Fruit fly (Drosophila melanogaster) whole organism, pupa: ENCODE measurements around the gene CG32641.

ENCODE experiments used
- CG10348 ChIP-seq: fragments of 200-800 bp; sonication (Bioruptor generic); IDR thresholded peaks from 2 replicates; pipeline ENCODE4 v1.3.6; 2022; ENCODE audit warnings: missing biosample characterization, missing genetic modification characterization
- CG12605 ChIP-seq: fragments of 200-800 bp; sonication (Bioruptor generic); IDR thresholded peaks from 2 replicates; pipeline ENCODE4 v1.3.6; 2022; ENCODE audit warnings: missing biosample characterization, missing genetic modification characterization
- CG13204 ChIP-seq: fragments of 200-800 bp; sonication (Bioruptor generic); optimal IDR thresholded peaks from 2 replicates; lab custom pipeline; 2018; ENCODE audit warnings: missing biosample characterization, mild to moderate bottlenecking, missing genetic modification characterization, moderate library complexity
- CG14655 ChIP-seq: fragments of 200-800 bp; sonication (Bioruptor generic); optimal IDR thresholded peaks from 3 replicates; lab custom pipeline; 2017; ENCODE audit warnings: mild to moderate bottlenecking, missing biosample characterization, missing genetic modification reagents, missing genetic modification characterization
- CG15710 ChIP-seq: fragments of 200-800 bp; sonication (Bioruptor generic); optimal IDR thresholded peaks from 2 replicates; lab custom pipeline; 2018; ENCODE audit warnings: missing biosample characterization, mild to moderate bottlenecking, missing genetic modification characterization, moderate library complexity
- CG17806 ChIP-seq: fragments of 200-800 bp; sonication (Bioruptor generic); optimal IDR thresholded peaks from 2 replicates; lab custom pipeline; 2018; ENCODE audit warnings: missing biosample characterization, mild to moderate bottlenecking, missing genetic modification characterization, moderate library complexity
- CG32121 ChIP-seq: fragments of 200-800 bp; sonication (Bioruptor generic); IDR thresholded peaks from 2 replicates; pipeline ENCODE4 v1.3.6; 2022; ENCODE audit warnings: missing biosample characterization, missing genetic modification characterization
- CG34367 ChIP-seq: fragments of 200-800 bp; sonication (Bioruptor generic); optimal IDR thresholded peaks from 2 replicates; lab custom pipeline; 2018; ENCODE audit warnings: missing biosample characterization, mild to moderate bottlenecking, missing genetic modification characterization
- CG4496 ChIP-seq: fragments of 200-800 bp; sonication (Bioruptor generic); IDR thresholded peaks from 3 replicates; pipeline ENCODE4 v1.3.6; 2022; ENCODE audit warnings: missing biosample characterization, missing genetic modification characterization
- CG8159 ChIP-seq: fragments of 200-800 bp; sonication (Bioruptor generic); optimal IDR thresholded peaks from 3 replicates; lab custom pipeline; 2018; ENCODE audit warnings: missing biosample characterization, mild to moderate bottlenecking, missing genetic modification characterization, moderate library complexity
- CG8301 ChIP-seq: fragments of 200-800 bp; sonication (Bioruptor generic); optimal IDR thresholded peaks from 2 replicates; lab custom pipeline; 2018; ENCODE audit warnings: missing biosample characterization, mild to moderate bottlenecking, missing genetic modification characterization
- CG9948 ChIP-seq: fragments of 200-800 bp; sonication (Bioruptor generic); optimal IDR thresholded peaks from 2 replicates; lab custom pipeline; 2018; ENCODE audit warnings: missing biosample characterization, mild to moderate bottlenecking, missing genetic modification characterization, moderate library complexity
- D1 ChIP-seq: fragments of 200-800 bp; sonication (Bioruptor generic); optimal IDR thresholded peaks from 2 replicates; lab custom pipeline; 2018; ENCODE audit warnings: missing biosample characterization, mild to moderate bottlenecking, missing genetic modification characterization, moderate library complexity
- EcR ChIP-seq: fragments of 200-800 bp; sonication (Bioruptor generic); optimal IDR thresholded peaks from 3 replicates; lab custom pipeline; 2019; ENCODE audit warnings: missing biosample characterization, missing genetic modification characterization, mild to moderate bottlenecking, moderate library complexity, missing genetic modification reagents
- Ets98B ChIP-seq: fragments of 200-800 bp; sonication (Bioruptor generic); IDR thresholded peaks from 2 replicates; pipeline ENCODE4 v1.3.6; 2022; ENCODE audit warnings: missing biosample characterization, missing genetic modification characterization
- Pif1A ChIP-seq: fragments of 200-800 bp; sonication (Bioruptor generic); optimal IDR thresholded peaks from 3 replicates; lab custom pipeline; 2016; ENCODE audit warnings: missing biosample characterization, missing genetic modification characterization
- Pif1B ChIP-seq: fragments of 200-800 bp; sonication (Bioruptor generic); optimal IDR thresholded peaks from 3 replicates; lab custom pipeline; 2016; ENCODE audit warnings: missing biosample characterization, missing genetic modification characterization
- Snoo ChIP-seq: fragments of 200-800 bp; sonication (Bioruptor generic); optimal IDR thresholded peaks from 3 replicates; lab custom pipeline; 2017; ENCODE audit warnings: missing biosample characterization, mild to moderate bottlenecking, missing genetic modification characterization, inconsistent platforms
- fd96Ca ChIP-seq: fragments of 200-800 bp; sonication (Bioruptor generic); IDR thresholded peaks from 3 replicates; pipeline ENCODE4 v1.3.6; 2022; ENCODE audit warnings: missing biosample characterization, missing genetic modification characterization
- gl ChIP-seq: fragments of 200-800 bp; sonication (Bioruptor generic); optimal IDR thresholded peaks from 2 replicates; lab custom pipeline; 2018; ENCODE audit warnings: missing biosample characterization, mild to moderate bottlenecking, missing genetic modification characterization
- rn ChIP-seq: fragments of 200-800 bp; sonication (Bioruptor generic); IDR thresholded peaks from 2 replicates; pipeline ENCODE4 v1.3.6; 2022; ENCODE audit warnings: missing biosample characterization, missing genetic modification characterization

CG32641 gene

DNA sequence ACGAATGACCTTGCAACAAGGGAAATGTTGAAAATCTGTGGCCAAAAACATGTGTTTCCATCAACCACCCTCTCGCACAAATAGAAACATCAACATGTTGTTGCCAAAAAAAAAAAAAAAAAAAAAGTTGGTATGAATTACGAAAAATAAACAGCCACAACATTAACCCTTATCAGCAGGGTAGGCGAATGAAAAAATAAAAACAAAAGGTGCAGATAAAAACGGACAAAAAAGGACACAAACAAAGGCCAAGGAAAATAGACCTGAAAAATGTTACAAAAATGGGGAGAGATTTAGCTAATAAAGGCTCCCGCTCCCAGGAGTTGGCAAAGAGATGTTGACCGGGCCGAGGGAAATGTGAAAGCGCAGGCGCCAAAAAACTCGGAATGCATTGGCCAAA, 25.1 kb downstream of the CG32641 start:
- TF ChIP-seq CG12605 (GFP tag; lab: Robert Waterston, UW) = peak; percentile 41
- peak; percentile 24 for TF ChIP-seq CG8159 (tag; lab: Kevin White, UChicago)
- TF ChIP-seq CG14655 (GFP tag; lab: Kevin White, UChicago) = no peak
- TF ChIP-seq, all 21 proteins: peak for 2

DNA sequence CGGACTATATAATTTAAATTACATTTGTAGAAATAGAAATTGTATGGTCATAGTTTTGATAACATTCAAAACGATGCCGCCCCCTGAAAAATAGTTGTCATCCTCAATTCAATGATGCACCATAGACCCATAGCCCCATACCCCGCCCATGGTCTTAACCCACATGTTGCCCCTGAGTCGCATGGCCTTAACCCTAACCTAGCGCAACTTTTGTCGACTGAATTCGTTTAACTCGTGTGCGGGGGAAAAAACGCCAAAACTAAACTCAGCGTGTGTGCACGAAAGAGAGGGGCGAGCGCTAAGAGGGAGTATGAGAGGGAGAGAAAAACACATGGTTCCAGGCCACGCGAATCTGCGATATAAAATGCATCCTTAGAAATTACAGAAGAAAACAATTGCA, 26.2 kb downstream of the CG32641 start:
- TF ChIP-seq CG15710 (tag; lab: Kevin White, UChicago) = no peak
- TF ChIP-seq CG34367 (tag; lab: Kevin White, UChicago) = no peak
- TF ChIP-seq fd96Ca (GFP tag; lab: Robert Waterston, UW) = no peak
- no peak for TF ChIP-seq CG32121 (GFP tag; lab: Robert Waterston, UW)
- no peak for TF ChIP-seq CG8159 (tag; lab: Kevin White, UChicago)
- no peak for TF ChIP-seq D1 (tag; lab: Kevin White, UChicago)
- no peak for TF ChIP-seq CG13204
- TF ChIP-seq CG17806 (tag; lab: Kevin White, UChicago) = no peak
- TF ChIP-seq EcR (GFP tag; lab: Kevin White, UChicago) = no peak

DNA sequence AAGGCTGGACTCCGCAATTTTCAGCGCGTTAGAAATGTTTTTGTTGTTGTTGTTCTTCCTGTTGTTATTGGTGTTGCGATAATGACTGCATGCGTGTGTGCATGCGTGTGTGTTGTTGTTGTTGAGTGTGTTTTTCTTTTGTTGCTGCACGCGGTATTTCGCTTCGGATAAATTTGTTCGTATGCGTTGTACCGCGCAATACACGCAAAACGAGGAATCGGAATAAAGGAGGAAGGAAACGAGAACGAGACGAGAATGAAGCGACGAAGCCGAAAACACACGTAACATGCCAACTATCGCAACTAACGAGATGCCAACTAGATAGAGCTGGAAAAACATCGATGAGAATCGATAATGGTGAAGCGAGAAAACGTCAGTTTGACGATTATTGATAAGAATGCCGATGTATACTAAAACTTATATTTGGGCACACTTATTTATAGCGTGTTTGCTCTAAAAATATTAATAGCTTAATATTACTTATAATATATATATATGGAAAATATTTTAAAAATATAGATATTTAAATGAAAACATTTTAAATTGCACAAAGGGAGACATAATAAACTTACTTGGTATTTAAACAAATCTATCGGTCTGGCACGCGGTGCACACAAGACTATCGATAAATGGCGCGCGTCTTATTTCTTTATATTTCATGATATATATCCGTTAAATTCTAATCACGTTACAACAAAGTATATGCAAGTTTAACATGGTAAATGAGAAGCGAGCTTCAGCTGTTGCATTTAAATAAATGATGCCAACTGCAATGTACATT, 27.3 kb downstream of the CG32641 start, which contains the start of gene sno:
sno (minus strand) TSS at position 318 of the 781 bp plus-strand sequence.
- 0 out of 3 replicates have a peak, but pooled peaks have one; percentile 16 for TF ChIP-seq fd96Ca (GFP tag; lab: Robert Waterston, UW)
- TF ChIP-seq CG34367 (tag; lab: Kevin White, UChicago) = no peak

- TF ChIP-seq CG34367 (tag; lab: Kevin White, UChicago) (no peak), CG13204 (no peak), CG15710 (tag; lab: Kevin White, UChicago) (no peak), CG9948 (tag; lab: Kevin White, UChicago) (no peak), Pif1B (GFP tag; lab: Kevin White, UChicago) (no peak), D1 (tag; lab: Kevin White, UChicago) (no peak), CG8159 (tag; lab: Kevin White, UChicago) (no peak), CG12605 (GFP tag; lab: Robert Waterston, UW) (no peak), CG14655 (GFP tag; lab: Kevin White, UChicago) (no peak), rn (GFP tag; lab: Robert Waterston, UW) (no peak)
These were observed 27.8 kb downstream of the CG32641 start, which contains the start of gene REG for dm6 chrX:13212138-13212481. Gene REG (plus strand): TSS chrX:13212325.

dm6 chrX:13214056-13214455, 29.8 kb downstream of the CG32641 start:
- TF ChIP-seq Ets98B (peak; percentile 80), CG17806 (tag; lab: Kevin White, UChicago) (peak; percentile 62), EcR (GFP tag; lab: Kevin White, UChicago) (no peak), CG32121 (GFP tag; lab: Robert Waterston, UW) (peak; percentile 66; the same call in 1 of the 2 replicates), CG8301 (tag; lab: Kevin White, UChicago) (peak; percentile 60), Pif1A (GFP tag; lab: Kevin White, UChicago) (peak; percentile 59), rn (GFP tag; lab: Robert Waterston, UW) (peak; percentile 43; the same call in 1 of the 2 replicates), CG12605 (GFP tag; lab: Robert Waterston, UW) (peak; percentile 51; the same call in 1 of the 2 replicates), CG13204 (no peak), CG4496 (GFP tag; lab: Robert Waterston, UW) (peak; percentile 81), Snoo (tag; lab: Kevin White, UChicago) (peak; percentile 38), CG34367 (tag; lab: Kevin White, UChicago) (peak; percentile 44), gl (tag; lab: Kevin White, UChicago) (no peak), CG8159 (tag; lab: Kevin White, UChicago) (peak; percentile 50), CG15710 (tag; lab: Kevin White, UChicago) (peak; percentile 34), Pif1B (GFP tag; lab: Kevin White, UChicago) (peak; percentile 27), fd96Ca (GFP tag; lab: Robert Waterston, UW) (peak; percentile 54; the same call in 2 of the 3 replicates), CG9948 (tag; lab: Kevin White, UChicago) (peak; percentile 48), CG10348 (no peak), D1 (tag; lab: Kevin White, UChicago) (peak; percentile 61), CG14655 (GFP tag; lab: Kevin White, UChicago) (peak; percentile 64)

DNA sequence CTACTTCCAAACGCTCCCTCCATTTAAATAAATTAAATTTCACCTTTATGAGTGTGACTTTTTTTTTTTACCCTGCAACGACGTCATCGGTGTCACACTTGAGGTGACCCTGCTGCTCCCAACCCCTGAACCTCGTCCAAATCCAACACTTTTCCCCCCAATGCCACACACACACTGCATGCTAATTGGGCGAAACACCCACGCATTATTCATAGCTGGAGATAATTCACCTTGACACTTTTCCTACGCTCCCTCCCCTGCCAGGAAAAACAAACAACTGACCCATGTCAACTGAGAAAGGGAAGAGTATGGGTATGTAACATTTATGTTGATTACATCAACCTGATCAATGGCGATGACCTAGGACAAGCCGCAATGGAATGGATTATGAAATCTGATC, 35.0 kb downstream of the CG32641 start:
- no peak for TF ChIP-seq CG10348
- TF ChIP-seq CG9948 (tag; lab: Kevin White, UChicago) = no peak
- no peak for TF ChIP-seq CG15710 (tag; lab: Kevin White, UChicago)
- no peak for TF ChIP-seq CG13204
- TF ChIP-seq, all 21 proteins: peak for 0
